Worm (Caenorhabditis elegans): Measurements from ENCODE around the gene AH9.1.

- no peak for TF ChIP-seq attf-3 (GFP tag; conservative IDR thresholded peaks at IDR 0.05)
- no peak for TF ChIP-seq C17E4.6 (GFP tag; IDR thresholded peaks at IDR 0.05)
- no peak for TF ChIP-seq cebp-2 (GFP tag; IDR thresholded peaks at IDR 0.05)
- no peak for TF ChIP-seq madf-10 (tag; optimal IDR thresholded peaks at IDR 0.05)
- TF ChIP-seq rcor-1 (GFP tag; IDR thresholded peaks at IDR 0.05), result no peak
- no peak for TF ChIP-seq tlf-1 (GFP tag; optimal IDR thresholded peaks at IDR 0.05)
- TF ChIP-seq ekl-4 (GFP tag; IDR thresholded peaks at IDR 0.05), result no peak
- TF ChIP-seq ceh-91 (GFP tag; IDR thresholded peaks at IDR 0.05), result no peak
- TF ChIP-seq dox-1 (GFP tag; IDR thresholded peaks at IDR 0.05), result no peak
Measured at ce11 chrX:2258404-2258803, 11.6 kb upstream of the AH9.1 start.
